Fruit fly (Drosophila melanogaster) whole organism, embryonic: ENCODE data around the gene CG34286.

Source experiments
- Bteb2 ChIP-seq: fragments of 200-800 bp; sonication (Bioruptor generic); optimal IDR thresholded peaks from 2 replicates; lab custom pipeline; 2016; ENCODE audit warnings: missing biosample characterization, missing genetic modification characterization
- C15 ChIP-seq: fragments of 200-800 bp; sonication (Bioruptor generic); IDR thresholded peaks from 3 replicates; pipeline ENCODE4 v1.3.6; 2022; ENCODE audit warnings: missing biosample characterization, missing genetic modification characterization
- CG10654 ChIP-seq: fragments of 200-800 bp; sonication (Bioruptor generic); optimal IDR thresholded peaks from 2 replicates; lab custom pipeline; 2016; ENCODE audit warnings: missing biosample characterization, missing genetic modification characterization
- CG10959 ChIP-seq: fragments of 200-800 bp; sonication (Bioruptor generic); IDR thresholded peaks from 2 replicates; pipeline ENCODE4 v1.3.6; 2022; ENCODE audit warnings: missing biosample characterization, missing genetic modification characterization
- CG11093 ChIP-seq: fragments of 200-800 bp; sonication (Bioruptor generic); IDR thresholded peaks from 3 replicates; pipeline ENCODE4 v1.3.6; 2022; ENCODE audit warnings: missing biosample characterization, missing genetic modification characterization
- CG12659 ChIP-seq: fragments of 200-800 bp; sonication (Bioruptor generic); optimal IDR thresholded peaks from 3 replicates; lab custom pipeline; 2017; ENCODE audit warnings: mild to moderate bottlenecking, missing biosample characterization, missing genetic modification reagents, missing genetic modification characterization
- CG15514 ChIP-seq: fragments of 200-800 bp; sonication (Bioruptor generic); optimal IDR thresholded peaks from 3 replicates; lab custom pipeline; 2017; ENCODE audit warnings: missing biosample characterization, missing genetic modification characterization, mild to moderate bottlenecking, moderate library complexity, missing genetic modification reagents
- CG17361 ChIP-seq: fragments of 200-800 bp; sonication (Bioruptor generic); IDR thresholded peaks from 3 replicates; pipeline ENCODE4 v1.3.6; 2022; ENCODE audit warnings: missing biosample characterization, missing genetic modification characterization
- CG17385 ChIP-seq: fragments of 200-800 bp; sonication (Bioruptor generic); optimal IDR thresholded peaks from 3 replicates; lab custom pipeline; 2018; ENCODE audit warnings: missing biosample characterization, mild to moderate bottlenecking, missing genetic modification characterization
- CG17802 ChIP-seq: fragments of 200-800 bp; sonication (Bioruptor generic); optimal IDR thresholded peaks from 2 replicates; lab custom pipeline; 2018; ENCODE audit warnings: missing biosample characterization, mild to moderate bottlenecking, missing genetic modification characterization, moderate library complexity
- CG17829 ChIP-seq: fragments of 200-800 bp; optimal IDR thresholded peaks from 2 replicates; lab custom pipeline; 2019; ENCODE audit warnings: missing biosample characterization, mild to moderate bottlenecking, missing genetic modification characterization, moderate library complexity
- CG34224 ChIP-seq: fragments of 200-800 bp; sonication (Bioruptor generic); IDR thresholded peaks from 3 replicates; pipeline ENCODE4 v1.3.6; 2022; ENCODE audit warnings: missing biosample characterization, missing genetic modification characterization; ENCODE audit not compliant: partially characterized antibody
- CG5180 ChIP-seq: fragments of 200-800 bp; sonication (Bioruptor generic); optimal IDR thresholded peaks from 3 replicates; lab custom pipeline; 2017; ENCODE audit warnings: missing biosample characterization, missing genetic modification characterization, mild to moderate bottlenecking, moderate library complexity, missing genetic modification reagents
- CG6254 ChIP-seq: fragments of 200-800 bp; sonication (Bioruptor generic); optimal IDR thresholded peaks from 3 replicates; lab custom pipeline; 2017; ENCODE audit warnings: mild to moderate bottlenecking, missing biosample characterization, missing genetic modification reagents, missing genetic modification characterization
- CG7357 ChIP-seq: fragments of 200-800 bp; sonication (Bioruptor generic); IDR thresholded peaks from 3 replicates; pipeline ENCODE4 v1.3.6; 2022; ENCODE audit warnings: missing biosample characterization, missing genetic modification characterization
- CG7372 ChIP-seq: fragments of 200-800 bp; sonication (Bioruptor generic); IDR thresholded peaks from 2 replicates; pipeline ENCODE4 v1.3.6; 2022; ENCODE audit warnings: missing biosample characterization, missing genetic modification characterization
- CG9817 ChIP-seq: fragments of 200-800 bp; sonication (Bioruptor generic); optimal IDR thresholded peaks from 2 replicates; lab custom pipeline; 2018; ENCODE audit warnings: missing biosample characterization, mild to moderate bottlenecking, missing genetic modification characterization, moderate library complexity
- CHES-1-like ChIP-seq: fragments of 200-800 bp; sonication (Bioruptor generic); optimal IDR thresholded peaks from 2 replicates; lab custom pipeline; 2016; ENCODE audit warnings: missing biosample characterization, missing genetic modification characterization
- D ChIP-seq, 2 experiments: fragments of 200-800 bp in 1 of 2; fragments of >200 bp in 1 of 2; sonication (Bioruptor generic) in 1 of 2; optimal IDR thresholded peaks; 2 replicates in 1 of 2; 3 replicates in 1 of 2; lab custom pipeline; 2017; ENCODE audit warnings: mild to moderate bottlenecking in 1 of 2, missing biosample characterization in 1 of 2, missing genetic modification characterization in 1 of 2, missing genetic modification reagents in 1 of 2
- GATAe ChIP-seq: fragments of 200-800 bp; sonication (Bioruptor generic); conservative IDR thresholded peaks from 2 replicates; pipeline ENCODE4 v1.3.6; 2022; ENCODE audit warnings: missing biosample characterization, missing genetic modification characterization
- Gsc ChIP-seq: fragments of 200-800 bp; sonication (Bioruptor generic); IDR thresholded peaks from 2 replicates; pipeline ENCODE4 v1.3.6; 2022; ENCODE audit warnings: missing biosample characterization, missing genetic modification characterization
- HLH3B ChIP-seq: fragments of 200-800 bp; sonication (Bioruptor generic); IDR thresholded peaks from 2 replicates; pipeline ENCODE4 v1.3.6; 2022; ENCODE audit warnings: missing biosample characterization, missing genetic modification characterization
- Max ChIP-seq: fragments of 200-800 bp; sonication (Bioruptor generic); optimal IDR thresholded peaks from 2 replicates; lab custom pipeline; 2016; ENCODE audit warnings: missing biosample characterization, mild to moderate bottlenecking, missing genetic modification characterization
- Mes4 ChIP-seq: fragments of 200-800 bp; sonication (Bioruptor generic); optimal IDR thresholded peaks from 2 replicates; lab custom pipeline; 2016; ENCODE audit warnings: missing biosample characterization, missing genetic modification characterization
- Myb ChIP-seq: fragments of 200-800 bp; sonication (Bioruptor generic); optimal IDR thresholded peaks from 2 replicates; lab custom pipeline; 2016; ENCODE audit warnings: missing biosample characterization, missing genetic modification characterization
- Nf-YC ChIP-seq: fragments of 200-800 bp; optimal IDR thresholded peaks from 3 replicates; lab custom pipeline; 2019; ENCODE audit warnings: missing biosample characterization, mild to moderate bottlenecking, missing genetic modification characterization, moderate library complexity
- Sox100B ChIP-seq: fragments of 200-800 bp; sonication (Bioruptor generic); optimal IDR thresholded peaks from 3 replicates; lab custom pipeline; 2018; ENCODE audit warnings: missing biosample characterization, mild to moderate bottlenecking, missing genetic modification characterization
- TFAM ChIP-seq: fragments of 200-800 bp; sonication (Bioruptor generic); optimal IDR thresholded peaks from 2 replicates; lab custom pipeline; 2017; ENCODE audit warnings: missing biosample characterization, missing genetic modification characterization, inconsistent platforms
- Tbp ChIP-seq: fragments of >200 bp; optimal IDR thresholded peaks from 2 replicates; lab custom pipeline; 2018; ENCODE audit warnings: missing biosample characterization, missing genetic modification characterization
- ab ChIP-seq: fragments of 200-800 bp; sonication (Bioruptor generic); optimal IDR thresholded peaks from 2 replicates; lab custom pipeline; 2016; ENCODE audit warnings: missing biosample characterization, missing genetic modification characterization
- abd-A ChIP-seq: fragments of 200-800 bp; sonication (Bioruptor generic); optimal IDR thresholded peaks from 3 replicates; lab custom pipeline; 2019; ENCODE audit warnings: missing biosample characterization, mild to moderate bottlenecking, missing genetic modification characterization, moderate library complexity
- ac ChIP-seq: fragments of 200-800 bp; sonication (Bioruptor generic); optimal IDR thresholded peaks from 3 replicates; lab custom pipeline; 2017; ENCODE audit warnings: missing biosample characterization, mild to moderate bottlenecking, missing genetic modification characterization
- ase ChIP-seq: fragments of 200-800 bp; sonication (Bioruptor generic); IDR thresholded peaks from 3 replicates; pipeline ENCODE4 v1.3.6; 2022; ENCODE audit warnings: missing biosample characterization, missing genetic modification characterization
- en ChIP-seq: fragments of 200-800 bp; sonication (Bioruptor generic); optimal IDR thresholded peaks from 2 replicates; lab custom pipeline; 2016; ENCODE audit warnings: missing biosample characterization, missing genetic modification characterization
- fu2 ChIP-seq: fragments of 200-800 bp; sonication (Bioruptor generic); optimal IDR thresholded peaks from 2 replicates; lab custom pipeline; 2016; ENCODE audit warnings: missing biosample characterization, missing genetic modification characterization
- gsb-n ChIP-seq: fragments of 200-800 bp; sonication (Bioruptor generic); optimal IDR thresholded peaks from 3 replicates; lab custom pipeline; 2018; ENCODE audit warnings: missing biosample characterization, mild to moderate bottlenecking, missing genetic modification characterization
- insv ChIP-seq, 2 experiments: fragments of 200-800 bp; sonication (Bioruptor generic); optimal IDR thresholded peaks; 3 replicates each; lab custom pipeline; 2016 to 2018; ENCODE audit warnings: missing biosample characterization in 2 of 2, missing genetic modification characterization in 2 of 2
- jigr1 ChIP-seq: fragments of 200-800 bp; sonication (Bioruptor generic); IDR thresholded peaks from 3 replicates; pipeline ENCODE4 v1.3.6; 2022; ENCODE audit warnings: missing biosample characterization, missing genetic modification characterization
- kah ChIP-seq: fragments of 200-800 bp; sonication (Bioruptor generic); optimal IDR thresholded peaks from 2 replicates; lab custom pipeline; 2018; ENCODE audit warnings: missing biosample characterization, mild to moderate bottlenecking, missing genetic modification characterization
- org-1 ChIP-seq: fragments of 200-800 bp; sonication (Bioruptor generic); optimal IDR thresholded peaks from 2 replicates; lab custom pipeline; 2017; ENCODE audit warnings: missing biosample characterization, missing genetic modification characterization
- phol ChIP-seq: fragments of 200-800 bp; sonication (Bioruptor generic); optimal IDR thresholded peaks from 3 replicates; lab custom pipeline; 2018; ENCODE audit warnings: missing biosample characterization, mild to moderate bottlenecking, missing genetic modification characterization, moderate library complexity
- scrt ChIP-seq: fragments of 200-800 bp; sonication (Bioruptor generic); optimal IDR thresholded peaks from 2 replicates; lab custom pipeline; 2018; ENCODE audit warnings: missing biosample characterization, mild to moderate bottlenecking, missing genetic modification characterization, moderate library complexity
- sima ChIP-seq: fragments of 200-800 bp; sonication (Bioruptor generic); optimal IDR thresholded peaks from 2 replicates; lab custom pipeline; 2016; ENCODE audit warnings: missing biosample characterization, missing genetic modification characterization
- so ChIP-seq: fragments of 200-800 bp; sonication (Bioruptor generic); IDR thresholded peaks from 3 replicates; pipeline ENCODE4 v1.3.6; 2022; ENCODE audit warnings: missing biosample characterization, missing genetic modification characterization
- sug ChIP-seq: fragments of 200-800 bp; optimal IDR thresholded peaks from 2 replicates; lab custom pipeline; 2019; ENCODE audit warnings: missing biosample characterization, mild to moderate bottlenecking, missing genetic modification characterization, moderate library complexity
- toy ChIP-seq: fragments of 200-800 bp; sonication (Bioruptor generic); IDR thresholded peaks from 2 replicates; pipeline ENCODE4 v1.3.6; 2022; ENCODE audit warnings: missing biosample characterization, missing genetic modification characterization
- tx ChIP-seq: fragments of 200-800 bp; sonication (Bioruptor generic); optimal IDR thresholded peaks from 2 replicates; lab custom pipeline; 2016; ENCODE audit warnings: missing biosample characterization, missing genetic modification characterization
- wdn ChIP-seq: fragments of 200-800 bp; sonication (Bioruptor generic); IDR thresholded peaks from 2 replicates; pipeline ENCODE4 v1.3.6; 2022; ENCODE audit warnings: missing biosample characterization, missing genetic modification characterization
- zf30C ChIP-seq: fragments of 200-800 bp; sonication (Bioruptor generic); optimal IDR thresholded peaks from 3 replicates; lab custom pipeline; 2018; ENCODE audit warnings: missing biosample characterization, mild to moderate bottlenecking, missing genetic modification characterization

Gene CG34286

DNA sequence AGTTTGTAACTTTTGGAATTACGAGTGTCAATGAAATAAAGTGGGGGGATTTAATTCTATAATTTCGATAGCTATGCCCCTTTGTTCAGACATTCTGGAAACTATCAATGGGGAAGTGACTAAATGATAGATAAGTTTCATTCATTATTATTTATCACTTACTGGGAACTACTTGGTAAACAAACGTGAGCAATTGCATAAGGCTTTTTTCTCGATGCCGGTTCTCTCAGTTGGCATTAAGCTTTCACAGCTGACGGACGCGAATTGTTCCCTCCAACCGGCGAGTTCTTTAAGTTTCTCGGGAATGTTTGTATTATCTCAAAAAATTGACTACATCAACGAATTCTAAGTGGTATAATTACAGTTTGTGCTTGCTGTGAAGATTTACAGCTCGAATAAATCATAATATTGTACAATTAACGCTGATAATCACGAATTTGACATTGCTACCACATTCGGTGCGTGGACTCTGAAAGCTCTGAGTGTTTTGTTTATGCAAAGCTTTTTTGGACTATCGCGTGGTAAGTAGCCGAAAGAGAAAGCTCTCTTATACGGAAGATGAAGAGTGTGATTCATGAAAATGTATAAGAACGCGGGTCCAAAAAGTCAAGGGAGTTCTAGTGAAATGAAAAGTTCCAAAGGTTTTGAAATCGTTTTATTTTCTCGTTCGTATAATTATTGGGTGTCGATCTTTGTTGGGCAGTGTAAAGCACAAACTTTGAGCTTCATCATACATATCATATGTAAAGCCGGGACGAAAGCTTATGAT, 44.3 kb downstream of the CG34286 start, which contains the start of gene Naam (continued):
- TF ChIP-seq HLH3B (GFP tag; lab: Robert Waterston, UW) (peak; percentile 66), tx (GFP tag; lab: Kevin White, UChicago) (peak; percentile 59), en (peak; percentile 66), CG15514 (peak; percentile 79), ac (no peak), Mes4 (GFP tag; lab: Kevin White, UChicago) (peak; percentile 61), CG7372 (GFP tag; lab: Robert Waterston, UW) (peak; percentile 59; the same call in 1 of the 2 replicates), CG9817 (tag; lab: Kevin White, UChicago) (peak; percentile 55), gsb-n (tag; lab: Kevin White, UChicago) (peak; percentile 23), so (GFP tag; lab: Robert Waterston, UW) (peak; percentile 67; the same call in 1 of the 3 replicates), Max (peak; percentile 47), zf30C (GFP tag; lab: Kevin White, UChicago) (no peak), ase (peak; percentile 62; the same call in 2 of the 3 replicates), CG6254 (peak; percentile 7), sima (no peak), CG34224 (GFP tag; lab: Robert Waterston, UW) (no peak), jigr1 (GFP tag; lab: Robert Waterston, UW) (no peak), CG5180 (GFP tag; lab: Kevin White, UChicago) (peak; percentile 45), Nf-YC (tag; lab: Kevin White, UChicago) (no peak), C15 (GFP tag; lab: Robert Waterston, UW) (no peak), GATAe (GFP tag; lab: Robert Waterston, UW) (no peak), toy (GFP tag; lab: Robert Waterston, UW) (no peak), CG10654 (GFP tag; lab: Kevin White, UChicago) (peak; percentile 54), CHES-1-like (GFP tag; lab: Kevin White, UChicago) (peak; percentile 79), org-1 (GFP tag; lab: Kevin White, UChicago) (peak; percentile 61), Gsc (GFP tag; lab: Robert Waterston, UW) (no peak), ab (GFP tag; lab: Kevin White, UChicago) (peak; percentile 8), phol (tag; lab: Kevin White, UChicago) (peak; percentile 57), fu2 (GFP tag; lab: Kevin White, UChicago) (peak; percentile 74), Myb (GFP tag; lab: Kevin White, UChicago) (peak; percentile 57), CG17361 (GFP tag; lab: Robert Waterston, UW) (peak; percentile 78), scrt (GFP tag; lab: Kevin White, UChicago) (peak; percentile 80), kah (GFP tag; lab: Kevin White, UChicago) (no peak), CG10959 (GFP tag; lab: Robert Waterston, UW) (no peak), CG17385 (GFP tag; lab: Kevin White, UChicago) (peak; percentile 73), Bteb2 (GFP tag; lab: Kevin White, UChicago) (peak; percentile 72), CG17829 (tag; lab: Kevin White, UChicago) (peak; percentile 74), Sox100B (GFP tag; lab: Kevin White, UChicago) (no peak), sug (tag; lab: Kevin White, UChicago) (peak; percentile 71), Tbp (GFP tag; lab: Kevin White, UChicago) (no peak), CG7357 (GFP tag; lab: Robert Waterston, UW) (0 out of 3 replicates have a peak, but pooled peaks have one; percentile 41), wdn (GFP tag; lab: Robert Waterston, UW) (peak; percentile 43; the same call in 1 of the 2 replicates), D (optimal IDR thresholded peaks at IDR 0.05; lab: Kevin White, UChicago) (no peak), D (GFP tag; optimal IDR thresholded peaks at IDR 0.05; lab: Kevin White, UChicago) (no peak), CG17802 (peak; percentile 41), abd-A (tag; lab: Kevin White, UChicago) (no peak), CG11093 (GFP tag; lab: Robert Waterston, UW) (no peak), insv (GFP tag; optimal IDR thresholded peaks at IDR 0.05; lab: Kevin White, UChicago) (no peak), CG12659 (GFP tag; lab: Kevin White, UChicago) (peak; percentile 76), TFAM (GFP tag; lab: Kevin White, UChicago) (no peak)
